Fruit fly (Drosophila melanogaster): ENCODE results near the gene stai.

The stai gene

DNA sequence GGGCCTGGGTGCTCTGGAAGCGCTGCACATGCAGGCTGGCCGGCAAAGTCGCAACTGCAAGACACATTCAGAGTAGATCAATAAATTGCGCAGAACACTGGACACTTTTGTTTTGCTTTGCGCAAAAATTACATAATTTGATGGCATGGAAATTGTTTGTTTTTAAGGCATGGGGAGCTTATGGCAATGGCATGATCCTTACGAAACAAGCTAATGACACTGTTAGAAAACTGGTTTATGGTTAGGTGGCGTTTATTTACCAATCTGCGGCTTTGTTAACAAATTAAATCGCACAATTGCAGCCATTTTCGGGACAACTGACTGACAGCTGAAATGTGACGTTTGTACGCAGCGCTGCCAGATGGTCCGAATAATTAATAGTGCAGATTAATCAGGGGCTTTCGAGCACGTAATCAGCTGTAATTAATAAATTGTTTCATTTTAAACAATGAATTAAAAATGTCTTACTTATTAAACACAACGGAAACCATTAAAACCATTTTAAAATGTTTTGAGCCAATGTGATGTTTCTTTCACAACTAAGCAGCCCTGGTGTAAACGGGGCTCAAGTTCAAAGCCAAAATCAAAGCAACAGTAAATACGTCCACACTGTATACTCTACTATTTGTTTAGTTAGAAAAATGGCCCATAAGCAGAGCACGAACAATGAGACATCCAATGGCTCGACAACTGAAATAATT, 37.6 kb upstream of the stai start, which contains the start of the genes ND-51 and CG13994 (continued):
- TF ChIP-seq Dip2 (GFP tag; IDR thresholded peaks at IDR 0.05) = no peak
- 0 out of 2 replicates have a peak, but pooled peaks have one; percentile 14 for TF ChIP-seq GATAe (GFP tag; conservative IDR thresholded peaks at IDR 0.05)
- TF ChIP-seq cg (GFP tag; optimal IDR thresholded peaks at IDR 0.05) = no peak
- peak; percentile 88 for TF ChIP-seq CG3847 (GFP tag; IDR thresholded peaks at IDR 0.05)
- TF ChIP-seq Sry-δ (GFP tag; optimal IDR thresholded peaks at IDR 0.05) = peak; percentile 71
- TF ChIP-seq eve (GFP tag; optimal IDR thresholded peaks at IDR 0.05) = no peak
- peak; percentile 57; the same call in 1 of the 2 replicates for TF ChIP-seq Taf1 (GFP tag; IDR thresholded peaks at IDR 0.05)
- TF ChIP-seq Bteb2 (GFP tag; optimal IDR thresholded peaks at IDR 0.05) = peak; percentile 89
- peak; percentile 99 for TF ChIP-seq sens (GFP tag)
- no peak for TF ChIP-seq Hr39 (optimal IDR thresholded peaks at IDR 0.05)
- TF ChIP-seq CG8281 (tag; optimal IDR thresholded peaks at IDR 0.05) = peak; percentile 34
- TF ChIP-seq CG8478 (optimal IDR thresholded peaks at IDR 0.05) = no peak
- no peak for TF ChIP-seq h (optimal IDR thresholded peaks at IDR 0.05)
- no peak for TF ChIP-seq zf30C (GFP tag; optimal IDR thresholded peaks at IDR 0.05)
- peak; percentile 62 for TF ChIP-seq Hmx (GFP tag; optimal IDR thresholded peaks at IDR 0.05)
- TF ChIP-seq gce (GFP tag; IDR thresholded peaks at IDR 0.05) = peak; percentile 9; the same call in 1 of the 3 replicates
- peak; percentile 73 for TF ChIP-seq CG7786 (GFP tag; optimal IDR thresholded peaks at IDR 0.05)
- TF ChIP-seq croc (GFP tag; conservative IDR thresholded peaks at IDR 0.05) = peak; percentile 69
- TF ChIP-seq psq (GFP tag; optimal IDR thresholded peaks at IDR 0.05) = peak; percentile 17
- peak; percentile 77 to 91 for TF ChIP-seq tll (GFP tag; optimal IDR thresholded peaks at IDR 0.05)
- TF ChIP-seq CG3281 (GFP tag; optimal IDR thresholded peaks at IDR 0.05) = peak; percentile 80
- TF ChIP-seq phol (tag; optimal IDR thresholded peaks at IDR 0.05) = peak; percentile 95
- TF ChIP-seq CG11398 (GFP tag; optimal IDR thresholded peaks at IDR 0.05) = peak; percentile 75
- no peak for TF ChIP-seq CG1832 (GFP tag; optimal IDR thresholded peaks at IDR 0.05)
- TF ChIP-seq CG15601 (tag; optimal IDR thresholded peaks at IDR 0.05) = peak; percentile 83
- TF ChIP-seq ttk (GFP tag; IDR thresholded peaks at IDR 0.05) = peak; percentile 78
- 0 out of 2 replicates have a peak, but pooled peaks have one; percentile 9 for TF ChIP-seq bbx (GFP tag; IDR thresholded peaks at IDR 0.05; ENCODE audit: partially characterized antibody)
- peak; percentile 77 for TF ChIP-seq Nf-YC (tag; optimal IDR thresholded peaks at IDR 0.05)
- TF ChIP-seq CG14014 (GFP tag; IDR thresholded peaks at IDR 0.05) = peak; percentile 81
- TF ChIP-seq lmd (GFP tag; IDR thresholded peaks at IDR 0.05) = peak; percentile 80
- peak; percentile 78 for TF ChIP-seq CG4328 (GFP tag; optimal IDR thresholded peaks at IDR 0.05)
- TF ChIP-seq CG31441 (GFP tag; IDR thresholded peaks at IDR 0.05) = no peak
- peak; percentile 50; the same call in 1 of the 2 replicates for TF ChIP-seq gsb (GFP tag; IDR thresholded peaks at IDR 0.05)
- no peak for TF ChIP-seq CG31365 (tag; optimal IDR thresholded peaks at IDR 0.05)
- TF ChIP-seq CG15073 (GFP tag; optimal IDR thresholded peaks at IDR 0.05) = no peak
- peak; percentile 67 for TF ChIP-seq CG11695 (GFP tag; IDR thresholded peaks at IDR 0.05)
- TF ChIP-seq Dp (GFP tag; optimal IDR thresholded peaks at IDR 0.05) = peak; percentile 15
- TF ChIP-seq CG12769 (tag; optimal IDR thresholded peaks at IDR 0.05) = no peak
- peak; percentile 20 for TF ChIP-seq CG7987 (GFP tag; optimal IDR thresholded peaks at IDR 0.05)
- peak; percentile 71 for TF ChIP-seq CG18476 (GFP tag; optimal IDR thresholded peaks at IDR 0.05)
- TF ChIP-seq Hr78 (GFP tag; optimal IDR thresholded peaks at IDR 0.05) = peak in 1 of 2 experiments; percentile 38
- TF ChIP-seq Abd-B (GFP tag; optimal IDR thresholded peaks at IDR 0.05) = peak; percentile 94
- no peak for TF ChIP-seq cad (GFP tag; optimal IDR thresholded peaks at IDR 0.05)
- TF ChIP-seq zen2 (GFP tag; IDR thresholded peaks at IDR 0.05; ENCODE audit: partially characterized antibody) = no peak
- TF ChIP-seq CG17802 (tag; optimal IDR thresholded peaks at IDR 0.05) = peak; percentile 100
- TF ChIP-seq CG33213 (GFP tag; optimal IDR thresholded peaks at IDR 0.05) = peak; percentile 77
- peak; percentile 61 for TF ChIP-seq CG2202 (tag; optimal IDR thresholded peaks at IDR 0.05)
- peak; percentile 50; the same call in 2 of the 3 replicates for TF ChIP-seq knrl (GFP tag; IDR thresholded peaks at IDR 0.05; ENCODE audit: partially characterized antibody)
- TF ChIP-seq nom (GFP tag; optimal IDR thresholded peaks at IDR 0.05) = peak; percentile 57
- TF ChIP-seq gfzf (GFP tag; optimal IDR thresholded peaks at IDR 0.05) = peak; percentile 73

Measured in whole organism, embryonic.